Fruit fly (Drosophila melanogaster): Measurements from ENCODE around the gene nac.
A peak's percentile ranks its signal among the peaks of the same experiment; 100 is the strongest.

The nac gene

DNA sequence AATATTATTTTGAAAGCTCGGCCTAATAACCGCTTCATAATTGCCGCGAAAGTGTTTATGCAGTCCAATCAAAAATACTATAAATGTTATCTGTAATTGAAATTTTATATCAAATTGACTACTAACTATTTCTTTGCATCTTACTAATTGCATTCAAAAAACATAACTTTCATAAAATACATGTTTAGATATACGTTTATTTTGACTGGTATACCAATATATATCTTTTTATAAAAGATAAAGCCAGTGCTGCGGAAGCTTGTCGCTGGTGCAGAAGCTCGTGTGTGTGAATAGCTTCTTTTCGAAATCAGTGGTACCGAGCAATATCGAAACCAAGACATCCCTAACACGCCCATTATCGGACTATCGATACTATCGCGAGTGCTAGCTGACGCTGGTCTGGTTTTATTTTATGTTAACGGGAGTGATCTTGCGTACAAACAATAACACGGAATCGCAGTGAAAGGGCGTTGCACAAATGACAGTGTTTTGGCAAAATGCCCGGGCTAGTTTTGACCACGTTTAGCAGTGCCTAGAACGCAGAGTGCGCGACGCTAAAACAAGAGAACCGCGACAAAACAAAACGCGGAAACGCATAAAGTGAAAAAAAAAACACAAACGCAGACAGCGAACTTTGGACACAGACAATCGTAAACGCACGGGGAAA, 45.8 kb upstream of the nac start, which contains the start of gene Atg13 (continued):
- TF ChIP-seq CG1603 (tag; optimal IDR thresholded peaks at IDR 0.05) (peak; percentile 16), schlank (tag; optimal IDR thresholded peaks at IDR 0.05) (no peak), CG10147 (GFP tag; optimal IDR thresholded peaks at IDR 0.05) (peak; percentile 3), CG5245 (GFP tag; optimal IDR thresholded peaks at IDR 0.05) (no peak), CG17361 (GFP tag; IDR thresholded peaks at IDR 0.05) (peak; percentile 79), pnt (GFP tag; optimal IDR thresholded peaks at IDR 0.05) (no peak), Sox102F (GFP tag; optimal IDR thresholded peaks at IDR 0.05) (no peak), z (GFP tag; IDR thresholded peaks at IDR 0.05) (no peak), pum (GFP tag; optimal IDR thresholded peaks at IDR 0.05) (no peak), CG33557 (GFP tag; optimal IDR thresholded peaks at IDR 0.05) (no peak), salm (tag; optimal IDR thresholded peaks at IDR 0.05) (no peak), CG7745 (tag; optimal IDR thresholded peaks at IDR 0.05) (no peak), Usf (GFP tag; optimal IDR thresholded peaks at IDR 0.05) (peak; percentile 43), CG10267 (tag; optimal IDR thresholded peaks at IDR 0.05) (peak; percentile 36), gce (GFP tag; IDR thresholded peaks at IDR 0.05) (no peak), nerfin-1 (tag; optimal IDR thresholded peaks at IDR 0.05) (no peak), ato (GFP tag; IDR thresholded peaks at IDR 0.05; ENCODE audit: partially characterized antibody) (peak; percentile 79), h (optimal IDR thresholded peaks at IDR 0.05) (no peak), CG16779 (GFP tag; IDR thresholded peaks at IDR 0.05) (no peak), CG8089 (GFP tag; optimal IDR thresholded peaks at IDR 0.05) (no peak), HmgD (GFP tag; optimal IDR thresholded peaks at IDR 0.05) (no peak), B-H1 (GFP tag; IDR thresholded peaks at IDR 0.05) (no peak), chinmo (GFP tag; IDR thresholded peaks at IDR 0.05; ENCODE audit: partially characterized antibody) (peak; percentile 73; the same call in 2 of the 4 replicates), chn (GFP tag; optimal IDR thresholded peaks at IDR 0.05) (no peak), CG18764 (GFP tag; optimal IDR thresholded peaks at IDR 0.05) (no peak), kni (GFP tag; optimal IDR thresholded peaks at IDR 0.05) (no peak), esg (GFP tag; conservative IDR thresholded peaks at IDR 0.05) (no peak), Abd-B (GFP tag; optimal IDR thresholded peaks at IDR 0.05) (peak; percentile 54), CG9437 (GFP tag; optimal IDR thresholded peaks at IDR 0.05) (peak; percentile 96), CG8944 (GFP tag; optimal IDR thresholded peaks at IDR 0.05) (no peak), mld (GFP tag; IDR thresholded peaks at IDR 0.05; ENCODE audit: partially characterized antibody) (peak; percentile 76; the same call in 2 of the 3 replicates), Dfd (GFP tag; optimal IDR thresholded peaks at IDR 0.05) (peak in 1 of 2 experiments; percentile 51), CG7987 (GFP tag; optimal IDR thresholded peaks at IDR 0.05) (no peak), CG15011 (GFP tag; optimal IDR thresholded peaks at IDR 0.05) (no peak), tio (GFP tag; optimal IDR thresholded peaks at IDR 0.05) (no peak), Dek (tag; optimal IDR thresholded peaks at IDR 0.05) (no peak), CG7357 (GFP tag; IDR thresholded peaks at IDR 0.05) (peak; percentile 93), cg (GFP tag; optimal IDR thresholded peaks at IDR 0.05) (no peak), Ssrp (tag; optimal IDR thresholded peaks at IDR 0.05) (peak; percentile 33), CG2202 (tag; optimal IDR thresholded peaks at IDR 0.05) (no peak), CG12744 (GFP tag; optimal IDR thresholded peaks at IDR 0.05) (no peak), vvl (GFP tag; IDR thresholded peaks at IDR 0.05) (no peak), CG11504 (tag; optimal IDR thresholded peaks at IDR 0.05) (no peak), Oli (tag; optimal IDR thresholded peaks at IDR 0.05) (no peak), CG10209 (GFP tag; optimal IDR thresholded peaks at IDR 0.05) (peak; percentile 8), CHES-1-like (GFP tag; optimal IDR thresholded peaks at IDR 0.05) (no peak), inv (GFP tag; IDR thresholded peaks at IDR 0.05; ENCODE audit: partially characterized antibody) (peak; percentile 70), CG9932 (GFP tag; IDR thresholded peaks at IDR 0.05) (peak; percentile 18; the same call in 1 of the 2 replicates), sc (optimal IDR thresholded peaks at IDR 0.05) (no peak), sc (GFP tag; optimal IDR thresholded peaks at IDR 0.05) (no peak)

Measured in whole organism, embryonic.